Worm (Caenorhabditis elegans): Measurements from ENCODE around the gene fkh-8.

DNA sequence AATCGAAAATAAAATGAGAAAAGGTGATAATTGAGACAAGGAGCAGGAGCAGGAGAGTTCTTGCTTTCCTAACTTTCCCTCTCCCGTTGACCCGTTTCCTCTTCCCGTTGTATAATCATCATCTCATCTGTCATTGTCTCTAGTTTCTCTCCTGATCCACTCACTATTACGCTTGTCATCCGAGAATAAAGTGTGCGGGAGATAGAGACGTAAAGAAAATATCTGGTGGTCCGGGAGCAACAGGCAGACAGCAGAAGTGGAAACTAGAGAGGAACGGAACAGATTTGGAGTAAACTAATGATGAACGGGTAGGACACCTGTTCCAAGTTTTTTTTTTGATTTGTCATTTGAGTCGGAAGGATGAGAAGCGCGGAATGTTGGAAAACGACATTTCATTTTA, 21.0 kb downstream of the fkh-8 start:
- TF ChIP-seq pqm-1 (tag; optimal IDR thresholded peaks at IDR 0.05): no peak
- TF ChIP-seq daf-12 (tag; optimal IDR thresholded peaks at IDR 0.05): no peak
- peak; percentile 10 for TF ChIP-seq lin-39 (tag; optimal IDR thresholded peaks at IDR 0.05)
- TF ChIP-seq nhr-12 (tag; optimal IDR thresholded peaks at IDR 0.05): no peak
- TF ChIP-seq skn-1 (tag; optimal IDR thresholded peaks at IDR 0.05): no peak
- no peak for TF ChIP-seq eor-1 (tag; optimal IDR thresholded peaks at IDR 0.05)

Data from whole organism, L3 larva.